Worm (Caenorhabditis elegans): ENCODE measurements around the gene Y60A9A.1.

The Y60A9A.1 gene

DNA sequence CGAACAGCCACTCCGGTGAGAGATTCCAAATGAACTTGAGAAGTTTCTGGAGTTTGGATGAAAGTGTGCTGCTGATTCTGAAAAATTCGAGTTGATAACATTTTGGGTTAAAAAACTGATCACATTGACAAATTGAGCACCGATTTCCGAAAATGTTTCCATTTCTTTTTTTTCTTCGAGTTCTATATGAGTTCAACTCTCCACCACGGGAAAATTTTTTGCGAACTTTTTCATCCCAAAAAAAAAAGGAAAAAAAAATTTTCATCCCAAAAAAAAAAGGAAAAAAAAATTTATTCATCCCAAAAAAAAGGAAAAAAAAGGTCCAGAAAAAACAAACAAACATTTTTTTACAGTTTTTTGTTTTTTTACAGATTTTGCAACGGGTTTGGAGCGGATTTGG, at the start of gene Y60A9A.1:
Y60A9A.1 (minus strand) TSS at position 101 of the 400 bp plus-strand sequence.
- TF ChIP-seq ztf-28 (GFP tag; IDR thresholded peaks at IDR 0.05) (no peak), hlh-26 (GFP tag; conservative IDR thresholded peaks at IDR 0.05) (no peak), F57A8.1 (GFP tag; optimal IDR thresholded peaks at IDR 0.05) (no peak), K12H6.12 (tag; optimal IDR thresholded peaks at IDR 0.05) (no peak), akir-1 (GFP tag; optimal IDR thresholded peaks at IDR 0.05) (no peak), aptf-2 (GFP tag; conservative IDR thresholded peaks at IDR 0.05) (no peak), sdz-38 (tag; optimal IDR thresholded peaks at IDR 0.05) (no peak), nfyb-1 (GFP tag; IDR thresholded peaks at IDR 0.05) (no peak), madf-10 (tag; optimal IDR thresholded peaks at IDR 0.05) (no peak), B0035.1 (tag; optimal IDR thresholded peaks at IDR 0.05) (no peak), sea-2 (GFP tag; IDR thresholded peaks at IDR 0.05) (no peak), C17E4.6 (GFP tag; IDR thresholded peaks at IDR 0.05) (no peak)

DNA sequence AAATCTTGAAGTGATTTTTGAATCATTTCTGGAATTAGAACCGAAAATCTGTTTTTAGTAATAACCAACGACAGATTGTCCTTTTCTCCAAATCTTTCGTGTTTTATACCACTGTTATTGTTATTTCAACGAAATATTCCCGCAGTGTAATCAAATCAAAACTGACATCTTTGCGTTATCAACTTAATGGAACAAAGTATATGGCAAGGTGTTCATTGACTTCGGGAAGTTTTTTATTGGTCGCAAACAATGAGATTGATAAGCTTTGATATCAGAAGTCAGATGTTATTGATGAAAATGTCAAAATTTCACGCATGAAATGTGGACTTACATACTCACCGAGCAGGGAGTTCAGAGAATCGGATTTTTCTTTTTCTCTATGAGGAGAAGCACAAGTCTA, 47.6 kb upstream of the Y60A9A.1 start, which contains the start of gene F23D12.11:
F23D12.11 (minus strand) TSS at position 79 of the 400 bp plus-strand sequence.
- TF ChIP-seq zim-3 (tag; optimal IDR thresholded peaks at IDR 0.05) (no peak), nhr-120 (GFP tag; IDR thresholded peaks at IDR 0.05) (no peak), madf-8 (GFP tag; conservative IDR thresholded peaks at IDR 0.05) (no peak), Y67H2A.10 (GFP tag; conservative IDR thresholded peaks at IDR 0.05) (no peak), madf-3 (GFP tag; IDR thresholded peaks at IDR 0.05) (no peak), lin-40 (tag; optimal IDR thresholded peaks at IDR 0.05) (no peak), unc-62 (GFP tag; optimal IDR thresholded peaks at IDR 0.05) (no peak), snpc-3.4 (tag; optimal IDR thresholded peaks at IDR 0.05) (no peak), Y79H2A.3 (GFP tag; conservative IDR thresholded peaks at IDR 0.05) (no peak), C17E4.6 (GFP tag; IDR thresholded peaks at IDR 0.05) (no peak), let-607 (tag; optimal IDR thresholded peaks at IDR 0.05) (no peak), unc-130 (GFP tag; optimal IDR thresholded peaks at IDR 0.05) (no peak), sdz-38 (tag; optimal IDR thresholded peaks at IDR 0.05) (no peak), T26A5.8 (tag; optimal IDR thresholded peaks at IDR 0.05) (no peak), Y53G8AR.9 (GFP tag; conservative IDR thresholded peaks at IDR 0.05) (no peak), rcor-1 (GFP tag; IDR thresholded peaks at IDR 0.05) (no peak), egl-44 (GFP tag; IDR thresholded peaks at IDR 0.05) (no peak), ama-1 (optimal IDR thresholded peaks at IDR 0.05) (no peak), ama-1 (GFP tag; optimal IDR thresholded peaks at IDR 0.05) (no peak)

- TF ChIP-seq attf-5 (GFP tag; optimal IDR thresholded peaks at IDR 0.05) (no peak), snpc-4 (GFP tag; optimal IDR thresholded peaks at IDR 0.05) (no peak), snpc-4 (tag; optimal IDR thresholded peaks at IDR 0.05) (peak in 3 of 4 experiments; percentile 40 to 89 (median 88)), madf-3 (GFP tag; IDR thresholded peaks at IDR 0.05) (no peak), F55B11.4 (tag; optimal IDR thresholded peaks at IDR 0.05; ENCODE audit: borderline replicate concordance, insufficient read depth) (no peak)
Measured at ce11 chrX:14424186-14424585, 47.1 kb upstream of the Y60A9A.1 start.

DNA sequence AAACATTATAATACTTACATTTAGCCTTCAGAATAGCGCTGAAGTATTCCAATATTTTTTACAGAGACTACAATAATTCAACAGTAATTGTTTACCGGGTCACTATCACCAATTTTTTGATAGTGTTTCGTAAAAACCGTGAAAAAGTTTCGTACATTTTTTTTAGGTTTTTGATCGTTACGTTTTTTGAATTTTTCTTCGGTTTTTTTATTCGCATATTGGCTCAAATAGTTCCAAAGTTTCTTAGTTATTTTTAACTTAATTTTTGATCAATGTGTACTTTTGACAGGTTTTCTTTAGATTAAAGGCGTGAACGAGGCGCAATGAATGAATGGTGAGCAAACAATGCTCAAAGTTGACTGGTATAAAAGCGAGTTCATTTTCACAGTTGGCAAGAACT, 46.0 kb upstream of the Y60A9A.1 start, which contains the start of gene fipr-3:
fipr-3 (plus strand) TSS at position 301 of the 400 bp plus-strand sequence.
- no peak for TF ChIP-seq F39B2.1 (GFP tag; IDR thresholded peaks at IDR 0.05)
- no peak for TF ChIP-seq mcd-1 (GFP tag; IDR thresholded peaks at IDR 0.05)
- TF ChIP-seq athp-1 (tag; optimal IDR thresholded peaks at IDR 0.05) = no peak
- no peak for TF ChIP-seq hlh-12 (tag; optimal IDR thresholded peaks at IDR 0.05)
- no peak for TF ChIP-seq snpc-1.1 (tag; optimal IDR thresholded peaks at IDR 0.05; ENCODE audit: insufficient read depth)

All from whole organism, young adult.